Fruit fly (Drosophila melanogaster) whole organism, embryonic: Measurements from ENCODE around the gene eIF4G2.

Experiments used
- Atf3 ChIP-seq: fragments of 200-800 bp; sonication (Bioruptor generic); optimal IDR thresholded peaks from 3 replicates; lab custom pipeline; 2016; ENCODE audit warnings: missing biosample characterization, missing genetic modification characterization
- CG10274 ChIP-seq: fragments of 200-800 bp; sonication (Bioruptor generic); optimal IDR thresholded peaks from 3 replicates; lab custom pipeline; 2017; ENCODE audit warnings: missing biosample characterization, mild to moderate bottlenecking, missing genetic modification characterization
- CG11093 ChIP-seq: fragments of 200-800 bp; sonication (Bioruptor generic); IDR thresholded peaks from 3 replicates; pipeline ENCODE4 v1.3.6; 2022; ENCODE audit warnings: missing biosample characterization, missing genetic modification characterization
- CG11504 ChIP-seq: fragments of 200-800 bp; sonication (Bioruptor generic); optimal IDR thresholded peaks from 3 replicates; lab custom pipeline; 2019; ENCODE audit warnings: missing biosample characterization, mild to moderate bottlenecking, missing genetic modification characterization, moderate library complexity
- CG11696 ChIP-seq: fragments of 200-800 bp; sonication (Bioruptor generic); IDR thresholded peaks from 2 replicates; pipeline ENCODE4 v1.3.6; 2022; ENCODE audit warnings: missing biosample characterization, missing genetic modification characterization
- CG13894 ChIP-seq: fragments of 200-800 bp; sonication (Bioruptor generic); optimal IDR thresholded peaks from 3 replicates; lab custom pipeline; 2018; ENCODE audit warnings: missing biosample characterization, mild to moderate bottlenecking, missing genetic modification characterization, moderate library complexity
- CG14965 ChIP-seq: fragments of 200-800 bp; sonication (Bioruptor generic); optimal IDR thresholded peaks from 2 replicates; lab custom pipeline; 2016; ENCODE audit warnings: missing biosample characterization, missing genetic modification characterization, borderline replicate concordance
- CG1602 ChIP-seq: fragments of 200-800 bp; sonication (Bioruptor generic); optimal IDR thresholded peaks from 3 replicates; lab custom pipeline; 2016; ENCODE audit warnings: missing biosample characterization, missing genetic modification characterization
- CG17359 ChIP-seq: fragments of 200-800 bp; sonication (Bioruptor generic); optimal IDR thresholded peaks from 3 replicates; lab custom pipeline; 2018; ENCODE audit warnings: missing biosample characterization, mild to moderate bottlenecking, missing genetic modification characterization, moderate library complexity
- CG17361 ChIP-seq: fragments of 200-800 bp; sonication (Bioruptor generic); IDR thresholded peaks from 3 replicates; pipeline ENCODE4 v1.3.6; 2022; ENCODE audit warnings: missing biosample characterization, missing genetic modification characterization
- CG2116 ChIP-seq: fragments of 200-800 bp; sonication (Bioruptor generic); optimal IDR thresholded peaks from 3 replicates; lab custom pipeline; 2018; ENCODE audit warnings: missing biosample characterization, mild to moderate bottlenecking, missing genetic modification characterization
- CG2120 ChIP-seq: fragments of 200-800 bp; sonication (Bioruptor generic); optimal IDR thresholded peaks from 3 replicates; lab custom pipeline; 2016; ENCODE audit warnings: missing biosample characterization, missing genetic modification characterization
- CG3065 ChIP-seq: fragments of 200-800 bp; sonication (Bioruptor generic); optimal IDR thresholded peaks from 2 replicates; lab custom pipeline; 2016; ENCODE audit warnings: missing biosample characterization, missing genetic modification characterization
- CG34224 ChIP-seq: fragments of 200-800 bp; sonication (Bioruptor generic); IDR thresholded peaks from 3 replicates; pipeline ENCODE4 v1.3.6; 2022; ENCODE audit warnings: missing biosample characterization, missing genetic modification characterization; ENCODE audit not compliant: partially characterized antibody
- CG6175 ChIP-seq: fragments of 200-800 bp; sonication (Bioruptor generic); IDR thresholded peaks from 3 replicates; pipeline ENCODE4 v1.3.6; 2022; ENCODE audit warnings: missing biosample characterization, missing genetic modification characterization
- CG6272 ChIP-seq: fragments of 200-800 bp; sonication (Bioruptor generic); IDR thresholded peaks from 2 replicates; pipeline ENCODE4 v1.3.6; 2022; ENCODE audit warnings: missing biosample characterization, missing genetic modification characterization
- CG6791 ChIP-seq: fragments of 200-800 bp; sonication (Bioruptor generic); IDR thresholded peaks from 3 replicates; pipeline ENCODE4 v1.3.6; 2022; ENCODE audit warnings: missing biosample characterization, missing genetic modification characterization; ENCODE audit not compliant: partially characterized antibody
- CG8290 ChIP-seq, 3 experiments: fragments of 200-800 bp; sonication (Bioruptor generic); optimal IDR thresholded peaks; 2 replicates each; lab custom pipeline; 2016 to 2019; ENCODE audit warnings: missing biosample characterization in 3 of 3, missing genetic modification characterization in 3 of 3, mild to moderate bottlenecking in 2 of 3, moderate library complexity in 1 of 3
- CG8388 ChIP-seq: fragments of 200-800 bp; sonication (Bioruptor generic); optimal IDR thresholded peaks from 2 replicates; lab custom pipeline; 2019; ENCODE audit warnings: missing biosample characterization, mild to moderate bottlenecking, missing genetic modification characterization, moderate library complexity
- CoRest ChIP-seq: fragments of 200-800 bp; sonication (Bioruptor generic); optimal IDR thresholded peaks from 3 replicates; lab custom pipeline; 2018; ENCODE audit warnings: missing biosample characterization, mild to moderate bottlenecking, missing genetic modification characterization, moderate library complexity
- Ets65A ChIP-seq: fragments of 200-800 bp; sonication (Bioruptor generic); peaks from one replicate; lab custom pipeline; 2016; ENCODE audit warnings: missing biosample characterization, missing genetic modification characterization
- GATAe ChIP-seq: fragments of 200-800 bp; sonication (Bioruptor generic); conservative IDR thresholded peaks from 2 replicates; pipeline ENCODE4 v1.3.6; 2022; ENCODE audit warnings: missing biosample characterization, missing genetic modification characterization
- HLH4C ChIP-seq: fragments of 200-800 bp; sonication (Bioruptor generic); IDR thresholded peaks from 3 replicates; pipeline ENCODE4 v1.3.6; 2022; ENCODE audit warnings: missing biosample characterization, missing genetic modification characterization; ENCODE audit not compliant: partially characterized antibody
- Hmr ChIP-seq: fragments of 200-800 bp; sonication (Bioruptor generic); optimal IDR thresholded peaks from 3 replicates; lab custom pipeline; 2017; ENCODE audit warnings: mild to moderate bottlenecking, missing biosample characterization, missing genetic modification reagents, missing genetic modification characterization
- MESR4 ChIP-seq: fragments of 200-800 bp; sonication (Bioruptor generic); optimal IDR thresholded peaks from 2 replicates; lab custom pipeline; 2018; ENCODE audit warnings: missing biosample characterization, mild to moderate bottlenecking, missing genetic modification characterization, moderate library complexity
- Myb ChIP-seq: fragments of 200-800 bp; sonication (Bioruptor generic); optimal IDR thresholded peaks from 2 replicates; lab custom pipeline; 2016; ENCODE audit warnings: missing biosample characterization, missing genetic modification characterization
- Nf-YC ChIP-seq: fragments of 200-800 bp; optimal IDR thresholded peaks from 3 replicates; lab custom pipeline; 2019; ENCODE audit warnings: missing biosample characterization, mild to moderate bottlenecking, missing genetic modification characterization, moderate library complexity
- Scr ChIP-seq: fragments of 200-800 bp; sonication (Bioruptor generic); IDR thresholded peaks from 2 replicates; pipeline ENCODE4 v1.3.6; 2022; ENCODE audit warnings: missing biosample characterization, missing genetic modification characterization; ENCODE audit not compliant: partially characterized antibody
- Vsx1 ChIP-seq: fragments of 200-800 bp; sonication (Bioruptor generic); optimal IDR thresholded peaks from 2 replicates; lab custom pipeline; 2017; ENCODE audit warnings: missing biosample characterization, mild to moderate bottlenecking, missing genetic modification characterization, missing genetic modification reagents
- ac ChIP-seq: fragments of 200-800 bp; sonication (Bioruptor generic); optimal IDR thresholded peaks from 3 replicates; lab custom pipeline; 2017; ENCODE audit warnings: missing biosample characterization, mild to moderate bottlenecking, missing genetic modification characterization
- ato ChIP-seq: fragments of 200-800 bp; sonication (Bioruptor generic); IDR thresholded peaks from 2 replicates; pipeline ENCODE4 v1.3.6; 2022; ENCODE audit warnings: missing biosample characterization, missing genetic modification characterization; ENCODE audit not compliant: partially characterized antibody
- chinmo ChIP-seq: fragments of 200-800 bp; sonication (Bioruptor generic); IDR thresholded peaks from 4 replicates; pipeline ENCODE4 v1.3.6; 2022; ENCODE audit warnings: missing biosample characterization, missing genetic modification characterization; ENCODE audit not compliant: partially characterized antibody
- dysf ChIP-seq: fragments of 200-800 bp; sonication (Bioruptor generic); IDR thresholded peaks from 3 replicates; pipeline ENCODE4 v1.3.6; 2022; ENCODE audit warnings: missing biosample characterization, missing genetic modification characterization
- eyg ChIP-seq: fragments of 200-800 bp; sonication (Bioruptor generic); optimal IDR thresholded peaks from 3 replicates; lab custom pipeline; 2016; ENCODE audit warnings: missing biosample characterization, missing genetic modification characterization
- grn ChIP-seq: fragments of 200-800 bp; sonication (Bioruptor generic); optimal IDR thresholded peaks from 3 replicates; lab custom pipeline; 2017; ENCODE audit warnings: missing biosample characterization, missing genetic modification characterization
- hkb ChIP-seq, 2 experiments: fragments of 200-800 bp in 1 of 2; fragments of >200 bp in 1 of 2; sonication (Bioruptor generic) in 1 of 2; IDR thresholded peaks in 1 of 2; optimal IDR thresholded peaks in 1 of 2; 2 replicates each; pipeline versions ENCODE4 v1.3.6 to Lab custom; 2017 to 2022; ENCODE audit warnings: missing biosample characterization in 1 of 2, missing genetic modification characterization in 1 of 2
- hth ChIP-seq: fragments of >200 bp; optimal IDR thresholded peaks from 2 replicates; lab custom pipeline; 2017; ENCODE audit warnings: inconsistent platforms
- insv ChIP-seq, 2 experiments: fragments of 200-800 bp; sonication (Bioruptor generic); optimal IDR thresholded peaks; 3 replicates each; lab custom pipeline; 2016 to 2018; ENCODE audit warnings: missing biosample characterization in 2 of 2, missing genetic modification characterization in 2 of 2
- inv ChIP-seq: fragments of 200-800 bp; sonication (Bioruptor generic); IDR thresholded peaks from 2 replicates; pipeline ENCODE4 v1.3.6; 2022; ENCODE audit warnings: missing biosample characterization, missing genetic modification characterization; ENCODE audit not compliant: partially characterized antibody
- kni ChIP-seq: fragments of 200-800 bp; sonication (Bioruptor generic); optimal IDR thresholded peaks from 3 replicates; lab custom pipeline; 2017; ENCODE audit warnings: mild to moderate bottlenecking, missing biosample characterization, missing genetic modification reagents, missing genetic modification characterization
- mirr ChIP-seq: fragments of 200-800 bp; sonication (Bioruptor generic); optimal IDR thresholded peaks from 3 replicates; lab custom pipeline; 2018; ENCODE audit warnings: missing biosample characterization, mild to moderate bottlenecking, missing genetic modification characterization
- odd ChIP-seq: fragments of 200-800 bp; sonication (Bioruptor generic); optimal IDR thresholded peaks from 2 replicates; lab custom pipeline; 2017; ENCODE audit warnings: missing biosample characterization, mild to moderate bottlenecking, missing genetic modification characterization
- phol ChIP-seq: fragments of 200-800 bp; sonication (Bioruptor generic); optimal IDR thresholded peaks from 3 replicates; lab custom pipeline; 2018; ENCODE audit warnings: missing biosample characterization, mild to moderate bottlenecking, missing genetic modification characterization, moderate library complexity
- pita ChIP-seq: fragments of 200-800 bp; sonication (Bioruptor generic); optimal IDR thresholded peaks from 2 replicates; lab custom pipeline; 2017; ENCODE audit warnings: missing biosample characterization, mild to moderate bottlenecking, missing genetic modification characterization
- sens ChIP-seq: fragments of 200-800 bp; sonication (Bioruptor generic); peaks from one replicate; lab custom pipeline; 2016; ENCODE audit warnings: missing biosample characterization, missing genetic modification characterization
- shn ChIP-seq: fragments of 200-800 bp; sonication (Bioruptor generic); optimal IDR thresholded peaks from 3 replicates; lab custom pipeline; 2016; ENCODE audit warnings: missing biosample characterization, missing genetic modification characterization
- tgo ChIP-seq: fragments of 200-800 bp; sonication (Bioruptor generic); IDR thresholded peaks from 3 replicates; pipeline ENCODE4 v1.3.6; 2022; ENCODE audit warnings: missing biosample characterization, missing genetic modification characterization
- tll ChIP-seq, 2 experiments: fragments of 200-800 bp in 1 of 2; fragments of >200 bp in 1 of 2; sonication (Bioruptor generic) in 1 of 2; optimal IDR thresholded peaks; 2 replicates each; lab custom pipeline; 2017 to 2019; ENCODE audit warnings: missing biosample characterization in 2 of 2, missing genetic modification characterization in 2 of 2, mild to moderate bottlenecking in 1 of 2, moderate library complexity in 1 of 2
- yki ChIP-seq: fragments of >200 bp; optimal IDR thresholded peaks from 3 replicates; lab custom pipeline; 2018

The eIF4G2 gene

dm6 chr3R:23788406-23789021, 30.5 kb downstream of the eIF4G2 start (continued):
- TF ChIP-seq hkb (optimal IDR thresholded peaks at IDR 0.05; lab: Kevin White, UChicago) (no peak), hkb (GFP tag; IDR thresholded peaks at IDR 0.05; lab: Robert Waterston, UW) (no peak), CG6791 (GFP tag; lab: Robert Waterston, UW) (no peak; the same call in 2 of the 3 replicates), sens (GFP tag; lab: Kevin White, UChicago) (peak; percentile 65), GATAe (GFP tag; lab: Robert Waterston, UW) (no peak), Atf3 (GFP tag; lab: Kevin White, UChicago) (no peak), grn (GFP tag; lab: Kevin White, UChicago) (no peak), shn (GFP tag; lab: Kevin White, UChicago) (no peak), hth (lab: Kevin White, UChicago) (no peak), tll (GFP tag; optimal IDR thresholded peaks at IDR 0.05; lab: Kevin White, UChicago) (no peak), HLH4C (no peak), CG1602 (no peak), dysf (no peak), tgo (GFP tag; lab: Robert Waterston, UW) (no peak), insv (GFP tag; optimal IDR thresholded peaks at IDR 0.05; lab: Kevin White, UChicago) (no peak), CG11696 (GFP tag; lab: Robert Waterston, UW) (peak; percentile 79), CG17361 (GFP tag; lab: Robert Waterston, UW) (peak; percentile 41; the same call in 1 of the 3 replicates), odd (no peak), mirr (GFP tag; lab: Kevin White, UChicago) (no peak), Scr (GFP tag; lab: Robert Waterston, UW) (no peak), phol (peak; percentile 19), CoRest (tag; lab: Kevin White, UChicago) (peak; percentile 16), CG14965 (GFP tag; lab: Kevin White, UChicago) (no peak), CG11504 (tag; lab: Kevin White, UChicago) (no peak), chinmo (0 out of 4 replicates have a peak, but pooled peaks have one; percentile 47), CG13894 (tag; lab: Kevin White, UChicago) (no peak), Nf-YC (tag; lab: Kevin White, UChicago) (no peak), kni (GFP tag; lab: Kevin White, UChicago) (no peak), ac (no peak), Myb (no peak), CG3065 (GFP tag; lab: Kevin White, UChicago) (no peak), CG8290 (GFP tag; optimal IDR thresholded peaks at IDR 0.05; lab: Kevin White, UChicago) (no peak), CG8290 (tag; optimal IDR thresholded peaks at IDR 0.05; lab: Kevin White, UChicago) (no peak), CG17359 (peak; percentile 20), CG6272 (GFP tag; lab: Robert Waterston, UW) (no peak), Ets65A (GFP tag; lab: Kevin White, UChicago) (no peak), inv (GFP tag; lab: Robert Waterston, UW) (no peak), MESR4 (GFP tag; lab: Kevin White, UChicago) (no peak), CG8388 (GFP tag; lab: Kevin White, UChicago) (no peak), CG2120 (peak; percentile 28), CG6175 (GFP tag; lab: Robert Waterston, UW) (peak; percentile 37; the same call in 1 of the 3 replicates), yki (lab: Kevin White, UChicago) (no peak), eyg (GFP tag; lab: Kevin White, UChicago) (no peak), CG2116 (GFP tag; lab: Kevin White, UChicago) (no peak), CG34224 (no peak), CG11093 (GFP tag; lab: Robert Waterston, UW) (no peak), pita (GFP tag; lab: Kevin White, UChicago) (no peak), CG10274 (GFP tag; lab: Kevin White, UChicago) (no peak), ato (GFP tag; lab: Robert Waterston, UW) (no peak), Hmr (peak; percentile 16), Vsx1 (no peak)
